Fruit fly (Drosophila melanogaster) whole organism: ENCODE results near the gene CG10516.

Source experiments
- CG8478 ChIP-seq: fragments of >200 bp; optimal IDR thresholded peaks from 2 replicates; lab custom pipeline; 2018; ENCODE audit warnings: inconsistent platforms
- Dll ChIP-seq: fragments of >200 bp; optimal IDR thresholded peaks from 2 replicates; lab custom pipeline; 2017
- EcR ChIP-seq, 2 experiments: fragments of >200 bp; optimal IDR thresholded peaks; 2 replicates each; lab custom pipeline; 2017; ENCODE audit warnings: missing biosample characterization in 2 of 2, missing genetic modification characterization in 2 of 2, missing genetic modification reagents in 2 of 2
- pan ChIP-seq: fragments of >200 bp; optimal IDR thresholded peaks from 2 replicates; lab custom pipeline; 2017
- psq ChIP-seq: fragments of >200 bp; optimal IDR thresholded peaks from 2 replicates; lab custom pipeline; 2017
- usp ChIP-seq: fragments of >200 bp; optimal IDR thresholded peaks from 2 replicates; lab custom pipeline; 2017; ENCODE audit warnings: missing biosample characterization, missing genetic modification characterization, mixed read lengths

Gene CG10516

DNA sequence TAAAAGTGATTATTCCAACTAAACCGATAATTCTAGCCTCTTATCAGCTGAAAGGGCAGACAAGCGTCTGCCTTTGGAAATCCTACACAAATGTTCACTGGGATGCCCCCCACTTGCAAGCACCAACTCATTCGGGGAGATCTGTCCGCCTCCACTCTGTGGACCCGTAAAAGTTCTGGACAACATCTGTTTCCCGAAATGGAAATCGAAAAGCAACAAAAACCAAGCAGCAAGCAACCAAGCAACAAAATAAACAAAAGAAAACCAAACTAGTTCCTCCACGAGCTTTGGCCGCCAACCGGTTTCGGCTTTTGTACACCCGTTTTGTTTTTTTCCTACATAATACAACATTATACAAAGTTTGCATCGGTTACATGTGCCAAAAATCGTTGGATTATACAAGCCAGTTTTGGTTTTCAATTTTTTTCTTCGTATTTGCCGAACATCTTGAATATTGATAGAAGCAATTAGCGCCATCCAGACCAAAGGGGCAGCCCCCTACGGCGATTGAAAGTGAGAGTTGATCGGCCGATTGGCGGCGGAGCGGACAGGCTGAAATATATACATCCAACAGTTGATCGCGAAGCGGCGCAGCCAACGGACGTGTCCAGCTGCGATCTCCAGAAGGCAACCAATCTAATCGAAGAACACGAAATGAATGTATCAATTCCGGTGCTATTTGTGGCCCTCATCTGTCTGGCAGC is 9.2 kb upstream of the CG10516 start, which contains the start of gene CG17032:
Gene CG17032, plus strand, starts transcription at position 232 of the 704 bp plus-strand sequence.
- TF ChIP-seq usp (GFP tag; lab: Kevin White, UChicago), result no peak
- TF ChIP-seq CG8478, result no peak
- TF ChIP-seq Dll, result no peak
- TF ChIP-seq EcR (GFP tag; optimal IDR thresholded peaks at IDR 0.05; lab: Kevin White, UChicago), result no peak
- no peak for TF ChIP-seq psq (lab: Kevin White, UChicago)
- no peak for TF ChIP-seq pan (lab: Kevin White, UChicago)

DNA sequence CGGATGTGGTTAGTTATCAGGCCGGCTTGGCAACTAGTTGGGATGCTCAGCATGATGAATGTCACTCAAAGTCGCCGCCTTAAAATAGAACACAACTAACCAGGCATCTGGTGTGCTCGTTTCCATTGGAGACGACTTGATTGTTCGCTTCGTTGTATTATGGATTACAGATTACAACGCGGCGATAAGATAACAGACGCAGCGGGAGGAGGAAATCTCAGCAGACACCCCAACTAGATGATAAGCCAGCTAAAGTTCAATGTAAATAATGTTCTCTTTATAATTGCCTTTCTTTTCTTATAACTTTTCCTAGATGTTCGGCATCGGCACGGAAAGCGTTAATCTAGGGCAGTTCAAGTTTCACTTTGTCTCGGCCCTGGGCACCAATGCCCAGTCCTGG is 682 bp downstream of the CG10516 start:
- TF ChIP-seq pan (lab: Kevin White, UChicago) (no peak), CG8478 (no peak), psq (lab: Kevin White, UChicago) (no peak), usp (GFP tag; lab: Kevin White, UChicago) (no peak), EcR (GFP tag; optimal IDR thresholded peaks at IDR 0.05; lab: Kevin White, UChicago) (no peak)

DNA sequence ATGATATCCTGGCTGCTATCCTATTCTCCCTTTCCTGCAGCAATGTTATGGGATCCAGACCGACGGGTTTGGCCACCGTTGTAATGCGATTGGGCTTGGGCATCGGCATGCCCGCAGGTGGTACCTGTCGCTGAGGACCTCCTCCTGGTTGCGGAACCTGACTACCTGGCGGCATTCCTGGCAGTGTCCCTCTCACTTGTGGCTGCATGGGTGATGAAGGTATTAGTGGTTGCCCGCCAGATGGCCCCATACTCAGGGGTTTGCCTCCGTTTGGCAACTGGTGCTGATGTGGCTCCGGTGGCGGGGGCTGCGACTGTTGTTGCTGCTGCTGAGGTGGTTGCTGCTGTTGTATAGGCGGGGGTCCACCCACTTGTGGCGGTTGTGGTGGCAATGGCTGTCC is 6.2 kb downstream of the CG10516 start:
- no peak for TF ChIP-seq usp (GFP tag; lab: Kevin White, UChicago)
- no peak for TF ChIP-seq EcR (GFP tag; optimal IDR thresholded peaks at IDR 0.05; lab: Kevin White, UChicago)
- TF ChIP-seq pan (lab: Kevin White, UChicago), result no peak
- no peak for TF ChIP-seq psq (lab: Kevin White, UChicago)
- no peak for TF ChIP-seq CG8478
- TF ChIP-seq Dll, result no peak

DNA sequence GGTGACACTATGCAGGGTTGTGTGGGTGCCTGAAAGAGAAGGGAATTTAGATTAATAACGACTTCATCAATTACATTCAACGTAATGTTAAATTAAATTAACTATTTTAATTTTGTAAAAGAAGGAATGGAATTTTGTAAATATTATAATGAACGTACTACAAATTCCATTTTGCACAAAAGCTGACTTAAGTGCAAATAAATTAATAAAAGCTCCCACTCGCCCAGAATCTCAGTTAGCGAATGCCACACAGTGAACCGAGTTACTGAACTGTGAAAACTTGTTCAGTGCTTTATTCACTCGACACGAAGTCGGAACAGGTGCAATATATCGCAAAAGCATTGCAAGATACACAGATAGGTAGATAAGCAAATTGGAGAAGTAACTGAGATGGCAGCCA is 7.1 kb downstream of the CG10516 start, which contains the start of gene CG17026:
Gene CG17026, plus strand, starts transcription at position 301 of the 400 bp plus-strand sequence.
- TF ChIP-seq Dll (no peak), EcR (GFP tag; optimal IDR thresholded peaks at IDR 0.05; lab: Kevin White, UChicago) (no peak), pan (lab: Kevin White, UChicago) (no peak), CG8478 (no peak), usp (GFP tag; lab: Kevin White, UChicago) (no peak), psq (lab: Kevin White, UChicago) (no peak)

DNA sequence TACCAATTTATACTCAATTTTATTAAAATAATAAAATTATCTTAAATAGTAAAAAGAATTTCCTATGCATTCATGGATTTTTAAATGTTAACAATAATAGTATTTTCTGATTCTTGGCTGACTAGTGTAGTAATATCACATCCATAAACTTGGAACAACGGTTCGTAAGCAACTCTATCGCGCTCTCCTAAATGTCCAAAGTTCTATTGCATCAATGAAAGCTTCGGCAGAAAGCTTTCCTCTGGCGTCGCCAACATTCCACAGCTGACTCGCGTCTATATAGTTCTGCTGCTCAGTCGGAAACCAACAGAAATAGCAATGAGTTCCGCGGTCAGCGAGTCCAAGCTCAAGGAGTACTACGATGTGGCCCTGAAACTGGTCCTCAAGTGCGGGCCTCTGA is 8.8 kb downstream of the CG10516 start, which contains the start of gene CG17029:
Gene CG17029, plus strand, starts transcription at position 113 of the 400 bp plus-strand sequence.
- TF ChIP-seq EcR (GFP tag; optimal IDR thresholded peaks at IDR 0.05; lab: Kevin White, UChicago) (no peak), psq (lab: Kevin White, UChicago) (no peak), CG8478 (no peak), Dll (no peak)

DNA sequence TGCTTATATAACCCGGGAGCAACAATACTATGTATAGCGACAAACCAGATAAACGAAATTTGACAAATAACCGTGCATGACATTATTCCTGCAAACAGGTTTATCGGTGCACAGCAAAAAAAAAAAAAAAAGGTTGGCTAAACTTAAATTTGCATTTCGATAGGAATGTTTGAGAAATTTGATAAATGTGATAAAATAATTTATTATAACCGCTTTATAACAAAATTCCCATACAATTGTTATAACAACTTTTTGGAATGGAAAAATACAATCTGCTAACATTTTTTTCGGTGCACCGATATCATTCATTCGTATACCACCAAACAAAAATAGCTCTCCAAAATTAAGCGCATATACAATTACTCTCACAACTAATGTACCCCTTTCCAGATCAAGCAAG is 9.6 kb downstream of the CG10516 start:
- TF ChIP-seq pan (lab: Kevin White, UChicago) (no peak), usp (GFP tag; lab: Kevin White, UChicago) (no peak), CG8478 (no peak), psq (lab: Kevin White, UChicago) (no peak), Dll (no peak), EcR (GFP tag; optimal IDR thresholded peaks at IDR 0.05; lab: Kevin White, UChicago) (no peak)

DNA sequence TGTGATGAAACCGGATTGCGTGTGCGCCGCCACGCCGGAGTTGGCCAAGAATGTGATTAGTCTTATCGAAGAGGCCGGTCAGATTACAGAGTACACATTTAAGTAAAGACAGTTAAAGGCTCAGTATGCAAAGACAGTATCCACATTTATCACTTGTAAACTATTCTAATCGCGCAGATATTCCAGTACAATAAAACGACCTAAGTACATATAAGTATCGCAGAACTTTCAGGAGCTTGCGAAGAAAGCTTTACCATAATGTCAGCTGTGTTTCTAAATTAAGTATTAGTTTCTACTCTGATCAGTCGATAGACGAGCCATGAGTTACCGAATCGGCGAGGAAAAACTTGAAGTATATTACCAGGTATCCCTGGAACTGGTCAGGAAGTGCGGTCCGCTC is 10.2 kb downstream of the CG10516 start, which contains the start of gene CG17028:
Gene CG17028, plus strand, starts transcription at position 301 of the 400 bp plus-strand sequence.
- TF ChIP-seq Dll (no peak), CG8478 (no peak), EcR (GFP tag; optimal IDR thresholded peaks at IDR 0.05; lab: Kevin White, UChicago) (no peak), usp (GFP tag; lab: Kevin White, UChicago) (no peak), pan (lab: Kevin White, UChicago) (no peak), psq (lab: Kevin White, UChicago) (no peak)

DNA sequence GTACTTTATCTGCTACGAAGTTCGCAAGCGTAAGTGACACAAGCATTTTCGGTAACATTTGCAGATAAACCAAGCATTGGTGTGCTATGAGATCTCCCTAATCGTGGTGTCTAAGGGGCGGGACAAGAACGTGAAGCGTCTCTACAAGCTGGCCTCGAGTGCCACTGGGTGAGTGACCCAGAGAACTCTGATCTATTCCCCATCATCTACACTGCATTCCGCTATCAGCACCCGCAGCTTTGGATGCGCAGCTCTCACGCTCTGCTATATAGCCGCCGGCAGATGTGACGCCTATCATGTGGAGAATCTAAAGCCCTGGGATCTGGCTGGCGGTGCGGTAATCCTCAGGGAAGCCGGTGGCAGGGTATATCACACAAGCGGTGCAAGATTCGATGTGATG is 11.2 kb downstream of the CG10516 start:
- TF ChIP-seq CG8478, result no peak
- no peak for TF ChIP-seq usp (GFP tag; lab: Kevin White, UChicago)
- no peak for TF ChIP-seq pan (lab: Kevin White, UChicago)
- no peak for TF ChIP-seq Dll
- TF ChIP-seq psq (lab: Kevin White, UChicago), result no peak
- no peak for TF ChIP-seq EcR (GFP tag; optimal IDR thresholded peaks at IDR 0.05; lab: Kevin White, UChicago)

DNA sequence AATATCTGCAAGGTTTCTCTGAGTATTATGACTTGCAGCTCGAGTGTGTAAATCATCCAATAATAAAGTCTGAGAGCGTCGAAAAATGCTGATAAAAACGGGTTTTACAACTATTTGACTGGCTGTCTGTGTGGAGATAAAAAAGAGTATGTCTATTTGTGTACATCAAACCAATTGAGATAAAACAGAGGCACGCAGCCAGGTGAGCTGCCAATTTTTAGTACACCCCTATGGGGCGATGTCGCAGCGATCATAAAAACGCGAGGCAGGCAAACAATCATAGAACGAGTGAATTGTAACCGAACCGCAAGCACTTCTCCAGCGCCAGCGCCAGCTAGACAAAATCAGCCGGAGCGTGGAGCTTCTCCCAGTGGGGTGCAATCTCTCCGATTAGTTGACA is 11.9 kb downstream of the CG10516 start, which contains the start of gene CG17027:
Gene CG17027, plus strand, starts transcription at position 189 of the 400 bp plus-strand sequence.
- no peak for TF ChIP-seq EcR (GFP tag; optimal IDR thresholded peaks at IDR 0.05; lab: Kevin White, UChicago)
- no peak for TF ChIP-seq usp (GFP tag; lab: Kevin White, UChicago)
- TF ChIP-seq CG8478, result no peak
- TF ChIP-seq pan (lab: Kevin White, UChicago), result no peak
- no peak for TF ChIP-seq psq (lab: Kevin White, UChicago)
- no peak for TF ChIP-seq Dll

DNA sequence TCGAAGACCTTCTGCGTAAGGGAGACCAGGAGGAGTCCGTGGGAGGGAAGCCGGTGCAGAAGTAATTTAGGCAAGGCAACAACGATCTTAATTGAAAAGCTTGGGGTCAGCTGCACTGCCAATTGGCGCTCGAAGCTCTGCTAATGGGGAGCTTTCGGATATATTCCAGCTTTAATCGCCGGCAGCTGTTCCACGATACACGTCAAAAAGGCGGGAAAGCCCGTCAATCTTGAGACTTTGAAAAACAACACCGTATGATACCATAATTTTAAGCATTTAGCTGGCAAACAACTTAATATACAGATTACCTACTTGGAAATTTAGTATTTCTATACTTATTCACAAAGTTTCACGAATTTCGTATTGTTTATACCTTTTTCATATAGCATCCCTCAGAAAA is 13.4 kb downstream of the CG10516 start:
- TF ChIP-seq CG8478 (no peak), pan (lab: Kevin White, UChicago) (no peak), EcR (GFP tag; optimal IDR thresholded peaks at IDR 0.05; lab: Kevin White, UChicago) (no peak), Dll (no peak), psq (lab: Kevin White, UChicago) (no peak), usp (GFP tag; lab: Kevin White, UChicago) (no peak)

DNA sequence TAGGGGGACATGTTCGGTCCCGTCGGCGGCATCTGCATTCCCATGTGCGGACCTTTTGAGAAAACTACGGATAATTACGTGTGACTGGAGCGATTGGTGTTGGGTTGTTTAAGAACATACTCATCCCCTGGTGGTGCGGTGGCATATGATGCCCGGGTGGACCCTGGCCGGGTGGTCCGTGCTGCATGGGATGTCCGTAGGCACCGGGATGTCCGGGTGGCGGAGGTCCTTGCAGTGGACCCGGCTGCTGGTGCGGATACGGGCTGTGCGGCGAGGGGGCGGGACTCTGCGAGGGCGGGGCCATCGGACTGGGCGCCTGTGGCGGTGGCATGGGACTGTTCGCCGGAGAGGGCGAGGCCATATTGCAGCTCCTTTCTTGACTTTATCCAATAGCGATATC is 14.1 kb downstream of the CG10516 start:
- TF ChIP-seq pan (lab: Kevin White, UChicago) (no peak), usp (GFP tag; lab: Kevin White, UChicago) (no peak), CG8478 (no peak), Dll (no peak), psq (lab: Kevin White, UChicago) (no peak)

DNA sequence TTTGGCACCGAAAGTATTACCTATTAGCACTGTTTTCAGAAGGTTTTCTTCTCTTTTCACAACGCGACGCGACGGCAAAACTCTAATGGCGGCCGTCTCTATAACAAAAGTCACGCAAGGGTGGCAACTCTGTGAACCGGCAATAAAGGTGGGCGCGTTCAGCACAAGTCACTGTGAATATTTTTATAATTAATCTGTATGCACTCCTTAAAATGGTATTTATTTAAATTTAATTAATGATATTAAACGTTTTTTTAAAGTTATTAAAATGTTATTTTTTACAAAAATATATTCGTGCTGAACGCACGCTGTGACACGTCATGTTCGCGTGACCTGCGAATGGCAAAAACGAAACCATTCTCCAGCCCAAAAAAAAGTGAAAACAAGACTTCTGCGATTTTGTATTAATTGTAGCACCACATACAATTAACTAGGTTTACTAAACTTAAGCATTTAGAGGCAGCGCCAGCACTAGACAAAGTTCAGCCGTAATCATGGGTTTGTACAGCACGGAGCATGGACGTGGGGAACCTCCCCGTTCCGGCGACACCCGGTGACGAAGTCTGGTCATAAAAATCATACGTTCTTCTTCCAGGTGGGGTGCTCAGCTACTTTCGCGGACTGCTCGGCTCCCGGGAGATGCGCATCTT is 14.9 kb downstream of the CG10516 start, which contains the start of the genes brm and Arl1:
Gene brm, minus strand, starts transcription at position 87 of the 650 bp plus-strand sequence.
Gene Arl1, plus strand, starts transcription at position 353 of the 650 bp plus-strand sequence.
- no peak for TF ChIP-seq usp (GFP tag; lab: Kevin White, UChicago)
- no peak for TF ChIP-seq Dll
- no peak for TF ChIP-seq CG8478
- TF ChIP-seq psq (lab: Kevin White, UChicago), result no peak
- TF ChIP-seq pan (lab: Kevin White, UChicago), result no peak
- no peak for TF ChIP-seq EcR (GFP tag; optimal IDR thresholded peaks at IDR 0.05; lab: Kevin White, UChicago)
